Worm (Caenorhabditis elegans) whole organism, L2 larva: ENCODE measurements around the gene molo-1.
A peak's percentile ranks its signal among the peaks of the same experiment; 100 is the strongest.

Experiments used
- C34F6.9 ChIP-seq: fragments of 150-350 bp; optimal IDR thresholded peaks from 2 replicates; lab custom pipeline; 2014; ENCODE audit warnings: missing biosample characterization, missing genetic modification characterization
- F13H6.1 ChIP-seq: sonication (generic microtip); optimal IDR thresholded peaks from 2 replicates; lab custom pipeline; 2016; ENCODE audit warnings: missing genetic modification characterization, missing compliant biosample characterization
- ZK546.5 ChIP-seq: sonication (generic microtip); optimal IDR thresholded peaks from 2 replicates; lab custom pipeline; 2017; ENCODE audit warnings: missing biosample characterization, missing genetic modification characterization
- alr-1 ChIP-seq: fragments of 150-350 bp; optimal IDR thresholded peaks from 2 replicates; lab custom pipeline; 2014; ENCODE audit warnings: missing biosample characterization, missing genetic modification characterization
- ama-1 ChIP-seq: fragments of 150-350 bp; optimal IDR thresholded peaks from 2 replicates; lab custom pipeline; 2018; ENCODE audit warnings: inconsistent platforms
- blmp-1 ChIP-seq: sonication (generic microtip); optimal IDR thresholded peaks from 2 replicates; lab custom pipeline; 2017; ENCODE audit warnings: missing genetic modification characterization, mild to moderate bottlenecking, missing compliant biosample characterization, antibody characterized with exemption, moderate library complexity; ENCODE audit not compliant: insufficient read depth
- ceh-16 ChIP-seq: fragments of 150-350 bp; optimal IDR thresholded peaks from 2 replicates; lab custom pipeline; 2014; ENCODE audit warnings: missing biosample characterization, missing genetic modification characterization
- crh-2 ChIP-seq: sonication (generic microtip); optimal IDR thresholded peaks from 2 replicates; lab custom pipeline; 2017; ENCODE audit warnings: missing biosample characterization, missing genetic modification characterization
- dmd-4 ChIP-seq: sonication (generic microtip); optimal IDR thresholded peaks from 2 replicates; lab custom pipeline; 2017; ENCODE audit warnings: missing biosample characterization, missing genetic modification characterization
- elt-1 ChIP-seq: fragments of 150-350 bp; optimal IDR thresholded peaks from 2 replicates; lab custom pipeline; 2014; ENCODE audit warnings: missing biosample characterization, missing genetic modification characterization
- elt-3 ChIP-seq: sonication (generic microtip); optimal IDR thresholded peaks from 2 replicates; lab custom pipeline; 2017; ENCODE audit warnings: missing biosample characterization, missing genetic modification characterization
- fos-1 ChIP-seq: fragments of 150-350 bp; optimal IDR thresholded peaks from 2 replicates; lab custom pipeline; 2014; ENCODE audit warnings: missing biosample characterization, missing genetic modification characterization
- gmeb-1 ChIP-seq: fragments of 150-350 bp; optimal IDR thresholded peaks from 2 replicates; lab custom pipeline; 2014; ENCODE audit warnings: missing biosample characterization, missing genetic modification characterization
- lin-11 ChIP-seq: fragments of 150-350 bp; sonication (generic microtip); optimal IDR thresholded peaks from 2 replicates; lab custom pipeline; 2014; ENCODE audit warnings: missing biosample characterization, missing genetic modification characterization, inconsistent platforms, mixed read lengths
- lin-13 ChIP-seq: fragments of 150-350 bp; optimal IDR thresholded peaks from 2 replicates; lab custom pipeline; 2014; ENCODE audit warnings: missing biosample characterization, missing genetic modification reagents, missing genetic modification characterization
- lsy-2 ChIP-seq, 2 experiments: fragments of 150-350 bp in 1 of 2; sonication (generic microtip) in 1 of 2; optimal IDR thresholded peaks; 2 replicates each; lab custom pipeline; 2014 to 2017; ENCODE audit warnings: missing biosample characterization in 2 of 2, missing genetic modification characterization in 2 of 2
- mbf-1 ChIP-seq: sonication (generic microtip); optimal IDR thresholded peaks from 2 replicates; lab custom pipeline; 2017; ENCODE audit warnings: missing biosample characterization, missing genetic modification characterization
- mdl-1 ChIP-seq, 2 experiments: fragments of 150-350 bp in 1 of 2; sonication (generic microtip) in 1 of 2; optimal IDR thresholded peaks; 2 replicates each; lab custom pipeline; 2017; ENCODE audit warnings: missing biosample characterization in 2 of 2, missing genetic modification characterization in 2 of 2
- nhr-12 ChIP-seq: fragments of 150-350 bp; optimal IDR thresholded peaks from 2 replicates; lab custom pipeline; 2014; ENCODE audit warnings: missing biosample characterization, missing genetic modification characterization
- nhr-129 ChIP-seq: fragments of 150-350 bp; optimal IDR thresholded peaks from 2 replicates; lab custom pipeline; 2014; ENCODE audit warnings: missing biosample characterization, missing genetic modification characterization
- nhr-21 ChIP-seq: fragments of 150-350 bp; optimal IDR thresholded peaks from 2 replicates; lab custom pipeline; 2014; ENCODE audit warnings: missing biosample characterization, missing genetic modification characterization
- nhr-23 ChIP-seq: fragments of 150-350 bp; optimal IDR thresholded peaks from 2 replicates; lab custom pipeline; 2014; ENCODE audit warnings: missing biosample characterization, missing genetic modification reagents, missing genetic modification characterization
- nhr-237 ChIP-seq: fragments of 150-350 bp; optimal IDR thresholded peaks from 2 replicates; lab custom pipeline; 2014; ENCODE audit warnings: missing biosample characterization, missing genetic modification characterization
- nhr-25 ChIP-seq: fragments of 150-350 bp; sonication (generic microtip); optimal IDR thresholded peaks from 3 replicates; lab custom pipeline; 2014; ENCODE audit warnings: missing biosample characterization, missing genetic modification characterization
- nhr-6 ChIP-seq: fragments of 150-350 bp; optimal IDR thresholded peaks from 2 replicates; lab custom pipeline; 2014; ENCODE audit warnings: missing biosample characterization, missing genetic modification characterization
- nhr-77 ChIP-seq: fragments of 150-350 bp; optimal IDR thresholded peaks from 2 replicates; lab custom pipeline; 2014; ENCODE audit warnings: missing biosample characterization, missing genetic modification characterization
- sem-4 ChIP-seq: fragments of 150-350 bp; optimal IDR thresholded peaks from 2 replicates; lab custom pipeline; 2014; ENCODE audit warnings: missing biosample characterization, missing genetic modification reagents, missing genetic modification characterization
- sma-3 ChIP-seq: sonication (generic microtip); optimal IDR thresholded peaks from 2 replicates; lab custom pipeline; 2016; ENCODE audit warnings: missing genetic modification reagents, missing genetic modification characterization, missing compliant biosample characterization
- sma-9 ChIP-seq, 2 experiments: fragments of 150-350 bp in 1 of 2; sonication (generic microtip) in 1 of 2; optimal IDR thresholded peaks; 2 replicates each; lab custom pipeline; 2014 to 2016; ENCODE audit warnings: missing genetic modification characterization in 2 of 2, mild to moderate bottlenecking in 1 of 2, missing biosample characterization in 1 of 2, missing compliant biosample characterization in 1 of 2, missing genetic modification reagents in 1 of 2, moderate library complexity in 1 of 2
- snpc-4 ChIP-seq: fragments of 150-350 bp; optimal IDR thresholded peaks from 2 replicates; lab custom pipeline; 2014; ENCODE audit warnings: missing biosample characterization, missing genetic modification characterization
- unc-39 ChIP-seq: fragments of 150-350 bp; optimal IDR thresholded peaks from 2 replicates; lab custom pipeline; 2014; ENCODE audit warnings: missing biosample characterization, missing genetic modification characterization
- zag-1 ChIP-seq: fragments of 150-350 bp; optimal IDR thresholded peaks from 2 replicates; lab custom pipeline; 2014; ENCODE audit warnings: missing biosample characterization, missing genetic modification characterization
- ztf-11 ChIP-seq: sonication (generic microtip); optimal IDR thresholded peaks from 2 replicates; lab custom pipeline; 2017; ENCODE audit warnings: missing biosample characterization, missing genetic modification characterization
- ztf-4 ChIP-seq: fragments of 150-350 bp; optimal IDR thresholded peaks from 2 replicates; lab custom pipeline; 2014; ENCODE audit warnings: missing biosample characterization, missing genetic modification characterization

molo-1 gene

DNA sequence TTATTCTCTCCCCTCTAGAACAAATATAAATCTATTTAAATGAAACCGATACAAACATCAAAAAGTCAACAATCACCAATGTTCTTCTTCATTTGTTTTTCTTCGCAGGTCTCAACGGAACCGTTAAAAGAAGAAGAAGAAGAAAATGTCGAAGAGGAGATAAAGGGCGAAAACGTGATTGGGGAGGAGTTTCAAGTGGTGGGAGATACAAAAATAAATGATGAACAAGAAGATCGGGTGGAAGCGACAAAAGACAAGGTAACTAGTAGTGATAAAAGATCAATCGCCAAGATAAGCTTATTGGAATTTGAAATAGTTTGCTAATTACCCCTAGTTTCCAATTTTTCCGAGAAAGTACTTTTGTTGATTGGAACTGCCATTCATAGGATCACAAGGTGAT is 23.6 kb upstream of the molo-1 start:
- peak; percentile 38 for TF ChIP-seq nhr-129 (tag; lab: Kevin White, UChicago)
- peak; percentile 6 for TF ChIP-seq sma-3 (GFP tag; lab: Kevin White, UChicago)
- TF ChIP-seq elt-1 (tag; lab: Kevin White, UChicago), result no peak
- peak; percentile 31 for TF ChIP-seq blmp-1 (tag; lab: Kevin White, UChicago)
- no peak for TF ChIP-seq nhr-77
- peak; percentile 34 for TF ChIP-seq nhr-21 (tag; lab: Kevin White, UChicago)
- no peak for TF ChIP-seq mbf-1 (tag; lab: Kevin White, UChicago)
- peak; percentile 29 for TF ChIP-seq fos-1
- TF ChIP-seq nhr-12, result no peak
- no peak for TF ChIP-seq nhr-237
- no peak for TF ChIP-seq unc-39 (tag; lab: Kevin White, UChicago)
- peak; percentile 44 for TF ChIP-seq nhr-25 (tag; lab: Kevin White, UChicago)
- no peak for TF ChIP-seq nhr-6
- TF ChIP-seq ZK546.5 (tag; lab: Kevin White, UChicago), result no peak
- peak; percentile 24 for TF ChIP-seq sma-9 (GFP tag; optimal IDR thresholded peaks at IDR 0.05; lab: Kevin White, UChicago)
- TF ChIP-seq sma-9 (tag; optimal IDR thresholded peaks at IDR 0.05; lab: Kevin White, UChicago), result no peak
- no peak for TF ChIP-seq sem-4 (tag; lab: Kevin White, UChicago)
- no peak for TF ChIP-seq snpc-4

DNA sequence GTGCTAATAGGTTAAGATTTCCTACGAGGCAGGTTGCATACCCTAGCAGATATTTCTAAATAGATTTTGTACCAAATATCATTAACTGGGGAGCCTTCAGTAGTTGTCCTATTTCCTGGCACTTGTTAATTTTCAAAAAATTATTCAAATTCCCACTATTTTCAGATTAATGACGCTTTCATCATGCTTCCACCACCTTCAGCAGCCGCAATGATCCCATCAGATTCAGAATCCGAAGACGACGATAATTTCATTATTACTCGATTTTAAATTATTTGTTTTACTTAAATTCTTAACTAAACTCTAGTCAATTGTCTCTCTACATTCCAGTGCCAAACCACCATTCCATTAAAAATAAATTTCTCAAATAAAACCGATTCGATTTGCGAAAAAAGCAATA is 22.9 kb upstream of the molo-1 start:
- TF ChIP-seq lin-13 (GFP tag; lab: Kevin White, UChicago) (peak; percentile 31), snpc-4 (no peak), ztf-4 (tag; lab: Kevin White, UChicago) (peak; percentile 46), zag-1 (tag; lab: Kevin White, UChicago) (no peak), unc-39 (tag; lab: Kevin White, UChicago) (no peak), ama-1 (lab: Kevin White, UChicago) (peak; percentile 79), ztf-11 (tag; lab: Kevin White, UChicago) (no peak), lsy-2 (tag; optimal IDR thresholded peaks at IDR 0.05; lab: Kevin White, UChicago) (peak in 1 of 2 experiments; percentile 19), alr-1 (tag; lab: Kevin White, UChicago) (no peak), crh-2 (tag; lab: Kevin White, UChicago) (peak; percentile 8), sma-3 (GFP tag; lab: Kevin White, UChicago) (peak; percentile 24), nhr-129 (tag; lab: Kevin White, UChicago) (peak; percentile 26), elt-3 (tag; lab: Kevin White, UChicago) (no peak)

DNA sequence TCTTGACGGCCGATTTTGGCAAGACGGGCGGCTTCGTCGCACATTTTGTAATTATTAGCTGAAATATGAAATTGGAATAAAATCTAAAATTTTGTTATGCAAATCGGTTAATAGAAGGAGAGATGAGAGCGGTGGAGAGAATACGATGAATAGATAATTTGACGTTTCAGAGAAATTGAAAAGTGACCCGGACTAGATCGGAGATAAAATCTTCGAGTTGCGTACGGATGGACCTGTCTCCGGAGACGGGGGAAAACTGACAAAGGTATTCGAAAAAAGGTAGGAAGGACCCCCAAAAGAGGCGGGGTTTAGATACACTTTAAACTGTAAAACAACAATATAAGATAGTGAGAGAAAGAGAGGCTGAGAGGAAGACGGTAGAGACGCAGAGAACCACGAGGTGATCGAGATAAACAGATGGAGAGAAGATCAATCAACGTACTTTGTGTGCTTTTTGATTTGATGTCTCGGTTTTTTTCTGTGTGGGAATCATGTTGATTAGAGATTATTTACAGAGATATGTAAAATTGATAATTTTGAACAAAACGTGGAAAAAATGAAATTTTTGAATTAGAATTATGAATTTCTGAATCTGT is 21.6 kb upstream of the molo-1 start, which contains the start of gene F09F7.6:
Gene F09F7.6 (minus strand): TSS at position 64 of the 596 bp plus-strand sequence.
- TF ChIP-seq lsy-2 (tag; optimal IDR thresholded peaks at IDR 0.05; lab: Kevin White, UChicago) (peak in 1 of 2 experiments; percentile 74), alr-1 (tag; lab: Kevin White, UChicago) (no peak), dmd-4 (tag; lab: Kevin White, UChicago) (no peak), ama-1 (lab: Kevin White, UChicago) (peak; percentile 15), sma-9 (GFP tag; optimal IDR thresholded peaks at IDR 0.05; lab: Kevin White, UChicago) (peak; percentile 95), sma-9 (tag; optimal IDR thresholded peaks at IDR 0.05; lab: Kevin White, UChicago) (peak; percentile 36), ztf-4 (tag; lab: Kevin White, UChicago) (peak; percentile 46), mdl-1 (tag; optimal IDR thresholded peaks at IDR 0.05; lab: Kevin White, UChicago) (peak; percentile 65 to 68), nhr-129 (tag; lab: Kevin White, UChicago) (peak; percentile 91), sma-3 (GFP tag; lab: Kevin White, UChicago) (peak; percentile 82), nhr-25 (tag; lab: Kevin White, UChicago) (peak; percentile 79), F13H6.1 (peak; percentile 75), blmp-1 (tag; lab: Kevin White, UChicago) (peak; percentile 48), elt-1 (tag; lab: Kevin White, UChicago) (peak; percentile 40), fos-1 (peak; percentile 51), ceh-16 (no peak), lin-11 (tag; lab: Kevin White, UChicago) (no peak), crh-2 (tag; lab: Kevin White, UChicago) (peak; percentile 78), nhr-21 (tag; lab: Kevin White, UChicago) (peak; percentile 74), gmeb-1 (tag; lab: Kevin White, UChicago) (peak; percentile 60), C34F6.9 (tag; lab: Kevin White, UChicago) (peak; percentile 65)
- TF ChIP-seq, all 48 proteins: peak for 16

DNA sequence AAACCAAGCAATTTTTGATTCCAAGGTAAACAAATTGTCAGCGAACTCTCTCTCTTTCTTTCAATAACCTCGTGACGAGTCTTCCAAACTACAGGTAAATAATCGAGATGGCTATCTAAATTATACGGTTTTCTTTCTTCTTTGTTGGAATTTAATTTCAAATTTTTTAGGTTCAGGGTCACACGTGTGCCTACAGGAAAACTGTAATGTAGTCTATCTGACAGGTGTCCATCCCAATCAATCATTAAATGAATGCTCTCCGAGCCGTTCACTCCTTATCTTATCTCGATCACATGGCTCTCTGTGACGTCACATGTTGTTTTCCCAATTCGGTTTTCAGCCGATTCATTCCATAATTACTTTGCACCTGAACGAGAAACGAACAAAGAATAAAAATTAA is 20.7 kb upstream of the molo-1 start:
- TF ChIP-seq gmeb-1 (tag; lab: Kevin White, UChicago) (no peak), lsy-2 (tag; optimal IDR thresholded peaks at IDR 0.05; lab: Kevin White, UChicago) (no peak), C34F6.9 (tag; lab: Kevin White, UChicago) (peak; percentile 16), ama-1 (lab: Kevin White, UChicago) (peak; percentile 46), nhr-25 (tag; lab: Kevin White, UChicago) (peak; percentile 62), nhr-23 (tag; lab: Kevin White, UChicago) (no peak), crh-2 (tag; lab: Kevin White, UChicago) (peak; percentile 36)
